Worm (Caenorhabditis elegans) whole organism, L4 larva: ENCODE data around the gene kel-10.

Source experiments
- duxl-1 ChIP-seq: sonication (generic microtip); optimal IDR thresholded peaks from 2 replicates; lab custom pipeline; 2016; ENCODE audit warnings: mild to moderate bottlenecking, missing genetic modification characterization, moderate library complexity, missing compliant biosample characterization; ENCODE audit not compliant: poor library complexity
- egl-27 ChIP-seq: sonication (generic microtip); optimal IDR thresholded peaks from 3 replicates; lab custom pipeline; 2017; ENCODE audit warnings: missing biosample characterization, missing genetic modification reagents, missing genetic modification characterization
- hif-1 ChIP-seq, 2 experiments: sonication (generic microtip); optimal IDR thresholded peaks; 2 replicates each; lab custom pipeline; 2016 to 2017; ENCODE audit warnings: missing compliant biosample characterization in 2 of 2, missing genetic modification characterization in 2 of 2, missing genetic modification reagents in 2 of 2, missing genotype in 2 of 2, mild to moderate bottlenecking in 1 of 2
- lin-13 ChIP-seq: fragments of 150-350 bp; optimal IDR thresholded peaks from 2 replicates; lab custom pipeline; 2014; ENCODE audit warnings: missing biosample characterization, missing genetic modification reagents, missing genetic modification characterization
- nhr-6 ChIP-seq: fragments of 150-350 bp; optimal IDR thresholded peaks from 2 replicates; lab custom pipeline; 2014; ENCODE audit warnings: missing biosample characterization, missing genetic modification characterization

- TF ChIP-seq egl-27 (no peak), hif-1 (tag; optimal IDR thresholded peaks at IDR 0.05; lab: Kevin White, UChicago) (no peak), duxl-1 (no peak), lin-13 (GFP tag; lab: Kevin White, UChicago) (no peak), nhr-6 (no peak)
These were observed 40.7 kb downstream of the kel-10 start, which contains the start of gene T16G12.13 for ce11 chrIII:10060573-10060972.
